Fruit fly (Drosophila melanogaster) whole organism, embryonic: ENCODE data around the gene GCC88.
A peak's percentile ranks its signal among the peaks of the same experiment; 100 is the strongest.

ENCODE experiments used
- Aef1 ChIP-seq: fragments of 200-800 bp; sonication (Bioruptor generic); IDR thresholded peaks from 3 replicates; pipeline ENCODE4 v1.3.6; 2022; ENCODE audit warnings: missing biosample characterization, missing genetic modification characterization
- CG11560 ChIP-seq: fragments of 200-800 bp; sonication (Bioruptor generic); IDR thresholded peaks from 3 replicates; pipeline ENCODE4 v1.3.6; 2022; ENCODE audit warnings: missing biosample characterization, missing genetic modification characterization
- CG12942 ChIP-seq: fragments of 200-800 bp; sonication (Bioruptor generic); optimal IDR thresholded peaks from 3 replicates; lab custom pipeline; 2016; ENCODE audit warnings: missing biosample characterization, missing genetic modification characterization
- CG14965 ChIP-seq: fragments of 200-800 bp; sonication (Bioruptor generic); optimal IDR thresholded peaks from 2 replicates; lab custom pipeline; 2016; ENCODE audit warnings: missing biosample characterization, missing genetic modification characterization, borderline replicate concordance
- CG1529 ChIP-seq: fragments of 200-800 bp; sonication (Bioruptor generic); optimal IDR thresholded peaks from 3 replicates; lab custom pipeline; 2018; ENCODE audit warnings: missing biosample characterization, missing genetic modification characterization
- CG1602 ChIP-seq: fragments of 200-800 bp; sonication (Bioruptor generic); optimal IDR thresholded peaks from 3 replicates; lab custom pipeline; 2016; ENCODE audit warnings: missing biosample characterization, missing genetic modification characterization
- CG1603 ChIP-seq: fragments of 200-800 bp; sonication (Bioruptor generic); optimal IDR thresholded peaks from 2 replicates; lab custom pipeline; 2019; ENCODE audit warnings: missing biosample characterization, mild to moderate bottlenecking, missing genetic modification characterization, moderate library complexity
- CG17385 ChIP-seq: fragments of 200-800 bp; sonication (Bioruptor generic); optimal IDR thresholded peaks from 3 replicates; lab custom pipeline; 2018; ENCODE audit warnings: missing biosample characterization, mild to moderate bottlenecking, missing genetic modification characterization
- CG18011 ChIP-seq: fragments of 200-800 bp; sonication (Bioruptor generic); optimal IDR thresholded peaks from 2 replicates; lab custom pipeline; 2017; ENCODE audit warnings: missing biosample characterization, missing genetic modification characterization, mild to moderate bottlenecking, moderate library complexity, missing genotype
- CG31388 ChIP-seq: fragments of 200-800 bp; sonication (Bioruptor generic); optimal IDR thresholded peaks from 2 replicates; lab custom pipeline; 2016; ENCODE audit warnings: missing biosample characterization, missing genetic modification characterization
- CG4282 ChIP-seq: fragments of 200-800 bp; sonication (Bioruptor generic); optimal IDR thresholded peaks from 2 replicates; lab custom pipeline; 2016; ENCODE audit warnings: missing biosample characterization, missing genetic modification characterization
- CG4617 ChIP-seq: fragments of 200-800 bp; sonication (Bioruptor generic); optimal IDR thresholded peaks from 3 replicates; lab custom pipeline; 2016; ENCODE audit warnings: missing biosample characterization, missing genetic modification characterization, borderline replicate concordance
- CG6813 ChIP-seq: fragments of 200-800 bp; sonication (Bioruptor generic); optimal IDR thresholded peaks from 2 replicates; lab custom pipeline; 2017; ENCODE audit warnings: missing biosample characterization, missing genetic modification characterization, mild to moderate bottlenecking, moderate library complexity, missing genetic modification reagents
- CG8290 ChIP-seq, 3 experiments: fragments of 200-800 bp; sonication (Bioruptor generic); optimal IDR thresholded peaks; 2 replicates each; lab custom pipeline; 2016 to 2019; ENCODE audit warnings: missing biosample characterization in 3 of 3, missing genetic modification characterization in 3 of 3, mild to moderate bottlenecking in 2 of 3, moderate library complexity in 1 of 3
- CG9437 ChIP-seq: fragments of 200-800 bp; sonication (Bioruptor generic); optimal IDR thresholded peaks from 2 replicates; lab custom pipeline; 2018; ENCODE audit warnings: missing biosample characterization, mild to moderate bottlenecking, missing genetic modification characterization
- CG9797 ChIP-seq: fragments of 200-800 bp; sonication (Bioruptor generic); optimal IDR thresholded peaks from 3 replicates; lab custom pipeline; 2018; ENCODE audit warnings: missing biosample characterization, mild to moderate bottlenecking, missing genetic modification characterization
- Camta ChIP-seq: fragments of 200-800 bp; sonication (Bioruptor generic); optimal IDR thresholded peaks from 2 replicates; lab custom pipeline; 2016; ENCODE audit warnings: missing biosample characterization, missing genetic modification characterization
- CrebB ChIP-seq: fragments of 200-800 bp; sonication (Bioruptor generic); optimal IDR thresholded peaks from 3 replicates; lab custom pipeline; 2018; ENCODE audit warnings: missing biosample characterization, mild to moderate bottlenecking, missing genetic modification characterization
- D ChIP-seq, 2 experiments: fragments of 200-800 bp in 1 of 2; fragments of >200 bp in 1 of 2; sonication (Bioruptor generic) in 1 of 2; optimal IDR thresholded peaks; 2 replicates in 1 of 2; 3 replicates in 1 of 2; lab custom pipeline; 2017; ENCODE audit warnings: mild to moderate bottlenecking in 1 of 2, missing biosample characterization in 1 of 2, missing genetic modification characterization in 1 of 2, missing genetic modification reagents in 1 of 2
- Dip2 ChIP-seq: fragments of 200-800 bp; sonication (Bioruptor generic); IDR thresholded peaks from 2 replicates; pipeline ENCODE4 v1.3.6; 2022; ENCODE audit warnings: missing biosample characterization, missing genetic modification characterization
- Drgx ChIP-seq: fragments of 200-800 bp; sonication (Bioruptor generic); IDR thresholded peaks from 2 replicates; pipeline ENCODE4 v1.3.6; 2022; ENCODE audit warnings: missing biosample characterization, missing genetic modification characterization
- H15 ChIP-seq: fragments of 200-800 bp; sonication (Bioruptor generic); IDR thresholded peaks from 3 replicates; pipeline ENCODE4 v1.3.6; 2022; ENCODE audit warnings: missing biosample characterization, missing genetic modification characterization
- HLH4C ChIP-seq: fragments of 200-800 bp; sonication (Bioruptor generic); IDR thresholded peaks from 3 replicates; pipeline ENCODE4 v1.3.6; 2022; ENCODE audit warnings: missing biosample characterization, missing genetic modification characterization; ENCODE audit not compliant: partially characterized antibody
- HmgZ ChIP-seq: fragments of 200-800 bp; sonication (Bioruptor generic); optimal IDR thresholded peaks from 2 replicates; lab custom pipeline; 2018; ENCODE audit warnings: missing biosample characterization, mild to moderate bottlenecking, missing genetic modification characterization
- NFAT ChIP-seq: fragments of 200-800 bp; sonication (Bioruptor generic); IDR thresholded peaks from 2 replicates; pipeline ENCODE4 v1.3.6; 2022; ENCODE audit warnings: missing biosample characterization, missing genetic modification characterization
- Nf-YB ChIP-seq: fragments of 200-800 bp; sonication (Bioruptor generic); optimal IDR thresholded peaks from 3 replicates; lab custom pipeline; 2019; ENCODE audit warnings: missing biosample characterization, mild to moderate bottlenecking, missing genetic modification characterization, moderate library complexity
- Oli ChIP-seq: fragments of 200-800 bp; sonication (Bioruptor generic); optimal IDR thresholded peaks from 2 replicates; lab custom pipeline; 2018; ENCODE audit warnings: missing biosample characterization, mild to moderate bottlenecking, missing genetic modification characterization, moderate library complexity
- Optix ChIP-seq: fragments of 200-800 bp; sonication (Bioruptor generic); IDR thresholded peaks from 3 replicates; pipeline ENCODE4 v1.3.6; 2022; ENCODE audit warnings: missing biosample characterization, missing genetic modification characterization
- Sox100B ChIP-seq: fragments of 200-800 bp; sonication (Bioruptor generic); optimal IDR thresholded peaks from 3 replicates; lab custom pipeline; 2018; ENCODE audit warnings: missing biosample characterization, mild to moderate bottlenecking, missing genetic modification characterization
- Stat92E ChIP-seq, 3 experiments: fragments of >200 bp in 2 of 3; fragments of 200-800 bp in 1 of 3; sonication (Bioruptor generic) in 1 of 3; optimal IDR thresholded peaks; 2 replicates each; lab custom pipeline; 2017 to 2019; ENCODE audit warnings: missing biosample characterization in 3 of 3, missing genetic modification characterization in 3 of 3, mild to moderate bottlenecking in 1 of 3, moderate library complexity in 1 of 3
- Trl ChIP-seq, 3 experiments: fragments of >200 bp in 2 of 3; fragments of 200-800 bp in 1 of 3; sonication (Bioruptor generic) in 1 of 3; optimal IDR thresholded peaks; 2 replicates in 1 of 3; 3 replicates in 2 of 3; lab custom pipeline; 2016 to 2017; ENCODE audit warnings: missing biosample characterization in 1 of 3, missing genetic modification characterization in 1 of 3
- Vsx1 ChIP-seq: fragments of 200-800 bp; sonication (Bioruptor generic); optimal IDR thresholded peaks from 2 replicates; lab custom pipeline; 2017; ENCODE audit warnings: missing biosample characterization, mild to moderate bottlenecking, missing genetic modification characterization, missing genetic modification reagents
- Xrp1 ChIP-seq: fragments of 200-800 bp; sonication (Bioruptor generic); IDR thresholded peaks from 2 replicates; pipeline ENCODE4 v1.3.6; 2022; ENCODE audit warnings: missing biosample characterization, missing genetic modification characterization
- az2 ChIP-seq: fragments of 200-800 bp; sonication (Bioruptor generic); optimal IDR thresholded peaks from 3 replicates; lab custom pipeline; 2016; ENCODE audit warnings: missing biosample characterization, missing genetic modification characterization
- bsh ChIP-seq, 2 experiments: fragments of 200-800 bp; sonication (Bioruptor generic); optimal IDR thresholded peaks; 2 replicates each; lab custom pipeline; 2017 to 2018; ENCODE audit warnings: mild to moderate bottlenecking in 2 of 2, missing biosample characterization in 2 of 2, missing genetic modification characterization in 2 of 2, moderate library complexity in 1 of 2
- cas ChIP-seq: fragments of 200-800 bp; sonication (Bioruptor generic); IDR thresholded peaks from 2 replicates; pipeline ENCODE4 v1.3.6; 2022; ENCODE audit warnings: missing biosample characterization, missing genetic modification characterization
- dpn ChIP-seq, 2 experiments: fragments of 200-800 bp; sonication (Bioruptor generic); optimal IDR thresholded peaks; 3 replicates each; lab custom pipeline; 2016; ENCODE audit warnings: missing biosample characterization in 2 of 2, missing genetic modification characterization in 2 of 2
- gcm ChIP-seq: fragments of 200-800 bp; sonication (Bioruptor generic); optimal IDR thresholded peaks from 2 replicates; lab custom pipeline; 2019; ENCODE audit warnings: missing biosample characterization, mild to moderate bottlenecking, missing genetic modification characterization, moderate library complexity
- gem ChIP-seq: fragments of 200-800 bp; sonication (Bioruptor generic); optimal IDR thresholded peaks from 2 replicates; lab custom pipeline; 2019; ENCODE audit warnings: missing biosample characterization, mild to moderate bottlenecking, missing genetic modification characterization, moderate library complexity
- kah ChIP-seq: fragments of 200-800 bp; sonication (Bioruptor generic); optimal IDR thresholded peaks from 2 replicates; lab custom pipeline; 2018; ENCODE audit warnings: missing biosample characterization, mild to moderate bottlenecking, missing genetic modification characterization
- maf-S ChIP-seq: fragments of 200-800 bp; sonication (Bioruptor generic); optimal IDR thresholded peaks from 2 replicates; lab custom pipeline; 2016; ENCODE audit warnings: missing biosample characterization, missing genetic modification characterization
- nmo ChIP-seq: fragments of 200-800 bp; sonication (Bioruptor generic); optimal IDR thresholded peaks from 2 replicates; lab custom pipeline; 2018; ENCODE audit warnings: missing biosample characterization, mild to moderate bottlenecking, missing genetic modification characterization, moderate library complexity
- sd ChIP-seq: fragments of 200-800 bp; sonication (Bioruptor generic); optimal IDR thresholded peaks from 3 replicates; lab custom pipeline; 2018; ENCODE audit warnings: missing biosample characterization, mild to moderate bottlenecking, missing genetic modification characterization, moderate library complexity
- sima ChIP-seq: fragments of 200-800 bp; sonication (Bioruptor generic); optimal IDR thresholded peaks from 2 replicates; lab custom pipeline; 2016; ENCODE audit warnings: missing biosample characterization, missing genetic modification characterization
- toy ChIP-seq: fragments of 200-800 bp; sonication (Bioruptor generic); IDR thresholded peaks from 2 replicates; pipeline ENCODE4 v1.3.6; 2022; ENCODE audit warnings: missing biosample characterization, missing genetic modification characterization
- trh ChIP-seq: fragments of 200-800 bp; sonication (Bioruptor generic); optimal IDR thresholded peaks from 2 replicates; lab custom pipeline; 2016; ENCODE audit warnings: missing biosample characterization, missing genetic modification characterization
- zfh2 ChIP-seq: fragments of 200-800 bp; sonication (Bioruptor generic); optimal IDR thresholded peaks from 2 replicates; lab custom pipeline; 2016; ENCODE audit warnings: missing biosample characterization, missing genetic modification characterization

GCC88 gene

dm6 chr3R:11200042-11200884 lies 30.1 kb downstream of the GCC88 start:
- TF ChIP-seq Aef1 (GFP tag; lab: Robert Waterston, UW) (no peak), Dip2 (GFP tag; lab: Robert Waterston, UW) (no peak), Nf-YB (GFP tag; lab: Kevin White, UChicago) (no peak), kah (GFP tag; lab: Kevin White, UChicago) (no peak), CG11560 (tag; lab: Robert Waterston, UW) (no peak), Xrp1 (GFP tag; lab: Robert Waterston, UW) (no peak), toy (no peak), HmgZ (tag; lab: Kevin White, UChicago) (peak; percentile 48), CG18011 (GFP tag; lab: Kevin White, UChicago) (no peak), sd (tag; lab: Kevin White, UChicago) (no peak), NFAT (GFP tag; lab: Robert Waterston, UW) (no peak), CG17385 (GFP tag; lab: Kevin White, UChicago) (peak; percentile 41), CG1602 (GFP tag; lab: Kevin White, UChicago) (no peak), CrebB (tag; lab: Kevin White, UChicago) (no peak), CG12942 (GFP tag; lab: Kevin White, UChicago) (no peak), bsh (GFP tag; optimal IDR thresholded peaks at IDR 0.05; lab: Kevin White, UChicago) (no peak), CG1529 (GFP tag; lab: Kevin White, UChicago) (peak; percentile 27), CG31388 (GFP tag; lab: Kevin White, UChicago) (no peak), Trl (optimal IDR thresholded peaks at IDR 0.05; lab: Kevin White, UChicago) (peak; percentile 41 to 84), Trl (GFP tag; optimal IDR thresholded peaks at IDR 0.05; lab: Kevin White, UChicago) (no peak), CG4617 (GFP tag; lab: Kevin White, UChicago) (no peak), az2 (no peak), Oli (no peak), CG14965 (GFP tag; lab: Kevin White, UChicago) (no peak), CG9797 (GFP tag; lab: Kevin White, UChicago) (no peak), Vsx1 (GFP tag; lab: Kevin White, UChicago) (peak; percentile 41), Drgx (GFP tag; lab: Robert Waterston, UW) (no peak), HLH4C (GFP tag; lab: Robert Waterston, UW) (no peak), trh (no peak), Camta (GFP tag; lab: Kevin White, UChicago) (no peak), maf-S (GFP tag; lab: Kevin White, UChicago) (no peak), gcm (no peak), cas (GFP tag; lab: Robert Waterston, UW) (no peak), Sox100B (GFP tag; lab: Kevin White, UChicago) (peak; percentile 30), dpn (GFP tag; optimal IDR thresholded peaks at IDR 0.05; lab: Kevin White, UChicago) (no peak), CG6813 (GFP tag; lab: Kevin White, UChicago) (no peak), gem (tag; lab: Kevin White, UChicago) (no peak), zfh2 (GFP tag; lab: Kevin White, UChicago) (no peak), CG4282 (GFP tag; lab: Kevin White, UChicago) (no peak), CG8290 (GFP tag; optimal IDR thresholded peaks at IDR 0.05; lab: Kevin White, UChicago) (no peak), CG8290 (tag; optimal IDR thresholded peaks at IDR 0.05; lab: Kevin White, UChicago) (no peak), nmo (GFP tag; lab: Kevin White, UChicago) (no peak), Optix (GFP tag; lab: Robert Waterston, UW) (no peak), sima (no peak), Stat92E (GFP tag; optimal IDR thresholded peaks at IDR 0.05; lab: Kevin White, UChicago) (no peak), CG1603 (tag; lab: Kevin White, UChicago) (no peak), CG9437 (GFP tag; lab: Kevin White, UChicago) (no peak), H15 (no peak), D (optimal IDR thresholded peaks at IDR 0.05; lab: Kevin White, UChicago) (no peak), D (GFP tag; optimal IDR thresholded peaks at IDR 0.05; lab: Kevin White, UChicago) (no peak)
